ENCODE assay signal across 4 fruit fly cellular contexts in the genomic region with DNA sequence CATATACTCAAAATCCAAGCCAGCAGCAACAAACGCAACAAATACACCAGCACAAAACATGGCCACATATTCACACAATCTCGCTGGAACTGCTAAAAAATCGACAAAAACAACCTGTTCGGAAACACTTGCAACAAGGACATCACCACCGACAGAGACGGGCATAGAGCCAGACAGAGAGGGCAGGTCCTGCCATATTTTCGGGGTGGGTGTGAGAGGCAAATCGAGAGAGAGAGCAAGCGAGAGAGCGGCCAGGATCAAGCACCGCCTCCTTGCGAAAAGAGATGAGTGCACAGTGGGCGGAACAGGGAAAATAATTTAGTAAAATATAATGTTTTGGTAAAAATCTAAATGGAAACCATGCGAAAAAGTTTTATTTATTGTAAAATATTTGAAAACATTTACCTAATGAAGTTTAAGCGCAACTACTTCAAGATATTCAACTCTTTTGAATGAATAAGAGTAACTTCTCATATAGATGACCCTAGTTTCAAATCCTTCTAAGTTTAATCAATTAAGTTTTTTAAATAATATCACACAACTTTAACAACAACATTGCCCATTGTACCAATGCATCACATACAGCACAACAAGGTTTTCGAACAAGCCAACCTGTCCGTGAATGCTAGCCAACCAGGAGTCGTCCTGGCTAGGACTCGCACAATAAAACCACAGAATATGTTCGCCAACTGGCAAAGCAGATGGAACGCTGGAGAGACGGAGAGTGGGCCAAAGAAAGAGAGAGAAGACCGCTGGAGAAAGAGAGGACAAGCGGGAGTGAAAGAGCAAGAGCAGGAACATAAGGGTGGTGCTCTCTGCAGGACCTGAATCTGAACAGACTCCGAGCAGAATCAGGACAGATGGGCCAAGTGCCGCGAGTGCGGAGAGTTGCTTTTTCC.
TF ChIP-seq lines count a peak whose summit lies in the region.

No protein-coding gene starts in this region.

- TF ChIP-seq CTCF in whole organism, embryonic (GFP tag; optimal IDR thresholded peaks at IDR 0.05; lab: Kevin White, UChicago): no peak

TF ChIP-seq in whole organism, embryonic, 481 proteins besides CTCF, POLR2A, EP300 and RAD21 (continues in another document):
- TF ChIP-seq CG42726 (GFP tag; IDR thresholded peaks at IDR 0.05; lab: Robert Waterston, UW; ENCODE audit: partially characterized antibody) (0 out of 2 replicates have a peak, but pooled peaks have one; percentile 22), grau (tag; optimal IDR thresholded peaks at IDR 0.05; lab: Kevin White, UChicago) (no peak), Dp (GFP tag; optimal IDR thresholded peaks at IDR 0.05; lab: Kevin White, UChicago) (no peak), CG1233 (GFP tag; optimal IDR thresholded peaks at IDR 0.05; lab: Kevin White, UChicago) (no peak), danr (GFP tag; IDR thresholded peaks at IDR 0.05; lab: Robert Waterston, UW) (peak; percentile 41; the same call in 1 of the 2 replicates), CG15479 (GFP tag; optimal IDR thresholded peaks at IDR 0.05; lab: Kevin White, UChicago) (no peak), Hr51 (GFP tag; optimal IDR thresholded peaks at IDR 0.05; lab: Kevin White, UChicago) (peak; percentile 32 to 70), Atf6 (GFP tag; IDR thresholded peaks at IDR 0.05; lab: Robert Waterston, UW) (peak; percentile 56; the same call in 1 of the 2 replicates), Adf1 (GFP tag; IDR thresholded peaks at IDR 0.05; lab: Robert Waterston, UW) (no peak), CG17568 (GFP tag; optimal IDR thresholded peaks at IDR 0.05; lab: Kevin White, UChicago) (no peak), CG16815 (GFP tag; optimal IDR thresholded peaks at IDR 0.05; lab: Kevin White, UChicago) (peak; percentile 45), CG9215 (GFP tag; IDR thresholded peaks at IDR 0.05; lab: Robert Waterston, UW) (no peak), Sox100B (GFP tag; optimal IDR thresholded peaks at IDR 0.05; lab: Kevin White, UChicago) (no peak), Sry-β (GFP tag; optimal IDR thresholded peaks at IDR 0.05; lab: Kevin White, UChicago) (no peak), cato (GFP tag; optimal IDR thresholded peaks at IDR 0.05; lab: Kevin White, UChicago; ENCODE audit: borderline replicate concordance) (peak; percentile 36), CG31441 (GFP tag; IDR thresholded peaks at IDR 0.05; lab: Robert Waterston, UW) (no peak), exex (tag; optimal IDR thresholded peaks at IDR 0.05; lab: Kevin White, UChicago) (no peak), corto (GFP tag; optimal IDR thresholded peaks at IDR 0.05; lab: Kevin White, UChicago) (no peak), CG1647 (GFP tag; optimal IDR thresholded peaks at IDR 0.05; lab: Kevin White, UChicago) (no peak)

TF ChIP-seq in whole organism, prepupa, 60 proteins besides CTCF, POLR2A, EP300 and RAD21 (continues in another document):
- TF ChIP-seq Ets21C (GFP tag; optimal IDR thresholded peaks at IDR 0.05; lab: Kevin White, UChicago) (peak; percentile 4), OdsH (GFP tag; optimal IDR thresholded peaks at IDR 0.05; lab: Kevin White, UChicago) (peak; percentile 20), ss (GFP tag; optimal IDR thresholded peaks at IDR 0.05; lab: Kevin White, UChicago) (no peak), Eip93F (GFP tag; optimal IDR thresholded peaks at IDR 0.05; lab: Kevin White, UChicago) (no peak), cyc (GFP tag; optimal IDR thresholded peaks at IDR 0.05; lab: Kevin White, UChicago) (no peak), Sox15 (GFP tag; optimal IDR thresholded peaks at IDR 0.05; lab: Kevin White, UChicago) (no peak), CG3919 (GFP tag; optimal IDR thresholded peaks at IDR 0.05; lab: Kevin White, UChicago) (no peak), fd85E (GFP tag; optimal IDR thresholded peaks at IDR 0.05; lab: Kevin White, UChicago) (no peak), Hr4 (GFP tag; optimal IDR thresholded peaks at IDR 0.05; lab: Kevin White, UChicago) (no peak), CG8319 (GFP tag; optimal IDR thresholded peaks at IDR 0.05; lab: Kevin White, UChicago) (no peak), topi (GFP tag; optimal IDR thresholded peaks at IDR 0.05; lab: Kevin White, UChicago) (no peak), CG32006 (GFP tag; optimal IDR thresholded peaks at IDR 0.05; lab: Kevin White, UChicago) (no peak), eg (GFP tag; IDR thresholded peaks at IDR 0.05; lab: Robert Waterston, UW) (no peak), spab (GFP tag; optimal IDR thresholded peaks at IDR 0.05; lab: Kevin White, UChicago) (no peak), CG34406 (GFP tag; optimal IDR thresholded peaks at IDR 0.05; lab: Kevin White, UChicago) (peak; percentile 18), Eip78C (GFP tag; lab: Kevin White, UChicago) (no peak), vri (GFP tag; optimal IDR thresholded peaks at IDR 0.05; lab: Kevin White, UChicago) (no peak), esn (GFP tag; optimal IDR thresholded peaks at IDR 0.05; lab: Kevin White, UChicago) (no peak), Hr38 (GFP tag; optimal IDR thresholded peaks at IDR 0.05; lab: Kevin White, UChicago) (no peak), Met (GFP tag; optimal IDR thresholded peaks at IDR 0.05; lab: Kevin White, UChicago) (peak; percentile 63), svp (GFP tag; lab: Kevin White, UChicago) (no peak), CG11762 (GFP tag; optimal IDR thresholded peaks at IDR 0.05; lab: Kevin White, UChicago; ENCODE audit: insufficient read depth) (no peak)

TF ChIP-seq in whole organism, pupa, 21 proteins besides CTCF, POLR2A, EP300 and RAD21:
- no peak for TF ChIP-seq Pif1B (GFP tag; optimal IDR thresholded peaks at IDR 0.05; lab: Kevin White, UChicago)
- TF ChIP-seq Pif1A (GFP tag; optimal IDR thresholded peaks at IDR 0.05; lab: Kevin White, UChicago): peak; percentile 20
- no peak for TF ChIP-seq CG17806 (tag; optimal IDR thresholded peaks at IDR 0.05; lab: Kevin White, UChicago)
- no peak for TF ChIP-seq fd96Ca (GFP tag; IDR thresholded peaks at IDR 0.05; lab: Robert Waterston, UW)

TF ChIP-seq in whole organism, wandering third instar larva, 38 proteins besides CTCF, POLR2A, EP300 and RAD21:
- peak; percentile 22 for TF ChIP-seq fru (GFP tag; optimal IDR thresholded peaks at IDR 0.05; lab: Kevin White, UChicago)
- TF ChIP-seq Hr78 (GFP tag; optimal IDR thresholded peaks at IDR 0.05; lab: Kevin White, UChicago): no peak
- TF ChIP-seq Sp1 (GFP tag; optimal IDR thresholded peaks at IDR 0.05; lab: Kevin White, UChicago): no peak
- peak; percentile 37 for TF ChIP-seq h (GFP tag; optimal IDR thresholded peaks at IDR 0.05; lab: Kevin White, UChicago)
- no peak for TF ChIP-seq Dfd (GFP tag; optimal IDR thresholded peaks at IDR 0.05; lab: Kevin White, UChicago)
- no peak for TF ChIP-seq tai (GFP tag; optimal IDR thresholded peaks at IDR 0.05; lab: Kevin White, UChicago)
- no peak for TF ChIP-seq lola (GFP tag; optimal IDR thresholded peaks at IDR 0.05; lab: Kevin White, UChicago)
- peak; percentile 45 for TF ChIP-seq ey (GFP tag; optimal IDR thresholded peaks at IDR 0.05; lab: Kevin White, UChicago)
- peak; percentile 40 for TF ChIP-seq woc (GFP tag; optimal IDR thresholded peaks at IDR 0.05; lab: Kevin White, UChicago)
- TF ChIP-seq br (GFP tag; optimal IDR thresholded peaks at IDR 0.05; lab: Kevin White, UChicago): no peak
- peak; percentile 47 for TF ChIP-seq OdsH (GFP tag; optimal IDR thresholded peaks at IDR 0.05; lab: Kevin White, UChicago)
- TF ChIP-seq Mio (GFP tag; optimal IDR thresholded peaks at IDR 0.05; lab: Kevin White, UChicago): no peak
- no peak for TF ChIP-seq Myc (optimal IDR thresholded peaks at IDR 0.05; lab: Kevin White, UChicago)
- no peak for TF ChIP-seq Hnf4 (GFP tag; optimal IDR thresholded peaks at IDR 0.05; lab: Kevin White, UChicago)
- TF ChIP-seq sv (GFP tag; optimal IDR thresholded peaks at IDR 0.05; lab: Kevin White, UChicago): peak; percentile 35
- TF ChIP-seq dmrt93B (GFP tag; optimal IDR thresholded peaks at IDR 0.05; lab: Kevin White, UChicago): no peak
- peak; percentile 31 for TF ChIP-seq rgr (GFP tag; optimal IDR thresholded peaks at IDR 0.05; lab: Kevin White, UChicago)
- TF ChIP-seq dsf (GFP tag; optimal IDR thresholded peaks at IDR 0.05; lab: Kevin White, UChicago; ENCODE audit: borderline replicate concordance): no peak
- TF ChIP-seq GATAd (GFP tag; optimal IDR thresholded peaks at IDR 0.05; lab: Kevin White, UChicago): no peak
- TF ChIP-seq CG32264 (GFP tag; optimal IDR thresholded peaks at IDR 0.05; lab: Kevin White, UChicago): no peak
- no peak for TF ChIP-seq Hr83 (GFP tag; optimal IDR thresholded peaks at IDR 0.05; lab: Kevin White, UChicago; ENCODE audit: poor library complexity, severe bottlenecking)
- TF ChIP-seq CrebA (GFP tag; optimal IDR thresholded peaks at IDR 0.05; lab: Kevin White, UChicago; ENCODE audit: borderline replicate concordance): no peak
TF ChIP-seq in whole organism, wandering third instar larva: peak in this region for 7.
